Worm (Caenorhabditis elegans): Measurements from ENCODE around the gene hdl-2.

ce11 chrIV:8869624-8870023, 4.3 kb upstream of the hdl-2 start, which contains the start of gene npp-23:
- no peak for TF ChIP-seq flt-1 (GFP tag; IDR thresholded peaks at IDR 0.05)
- TF ChIP-seq klf-2 (GFP tag; conservative IDR thresholded peaks at IDR 0.05): no peak
- TF ChIP-seq med-1 (GFP tag; optimal IDR thresholded peaks at IDR 0.05; ENCODE audit: insufficient read depth): no peak
- TF ChIP-seq ztf-23 (GFP tag; IDR thresholded peaks at IDR 0.05): no peak
- no peak for TF ChIP-seq tab-1 (GFP tag; IDR thresholded peaks at IDR 0.05)
- TF ChIP-seq ztf-29 (GFP tag; IDR thresholded peaks at IDR 0.05): no peak

Measured in whole organism, midembryonic.